Comparison of ENCODE assay signal across 1 worm cellular context in the genomic region with DNA sequence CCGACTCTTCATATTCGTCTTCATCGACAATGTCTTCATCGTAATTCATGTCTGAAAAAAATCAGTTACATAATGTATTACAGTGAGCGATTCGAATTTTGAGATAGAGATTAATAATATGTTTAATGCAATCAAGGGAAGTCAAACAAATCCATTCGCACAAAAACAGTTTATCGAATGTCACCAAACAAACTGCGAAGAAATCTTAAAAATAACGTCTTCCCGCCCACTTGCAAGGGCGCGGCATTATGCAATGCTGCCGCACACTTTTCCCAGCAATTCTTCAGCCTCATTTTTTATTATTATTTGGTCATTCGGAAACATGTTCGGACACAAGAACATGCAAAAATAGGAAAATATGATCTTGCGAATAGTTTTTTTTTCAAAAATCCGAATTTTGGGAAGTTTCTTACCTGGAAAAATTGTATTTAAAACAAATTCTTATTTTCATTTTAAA.
TF ChIP-seq lines count a peak whose summit lies in the region.

A gene (minus strand): TSS at position 51 of the 457 bp plus-strand sequence.

TF ChIP-seq in whole organism, L4 larva, 104 proteins besides CTCF, POLR2A, EP300 and RAD21 (continued from another document):
- TF ChIP-seq nhr-77 (tag; optimal IDR thresholded peaks at IDR 0.05; lab: Kevin White, UChicago) = peak; percentile 82
- TF ChIP-seq hmg-1.1 (GFP tag; IDR thresholded peaks at IDR 0.05; lab: Robert Waterston, UW) = peak; percentile 45; the same call in 1 of the 2 replicates
- TF ChIP-seq nhr-42 (GFP tag; IDR thresholded peaks at IDR 0.05; lab: Robert Waterston, UW) = no peak
- TF ChIP-seq lir-3 (tag; optimal IDR thresholded peaks at IDR 0.05; lab: Kevin White, UChicago) = no peak
- 0 out of 2 replicates have a peak, but pooled peaks have one; percentile 43 for TF ChIP-seq pha-4 (GFP tag; IDR thresholded peaks at IDR 0.05; lab: Robert Waterston, UW)
- TF ChIP-seq pha-4 (tag; optimal IDR thresholded peaks at IDR 0.05; lab: Kevin White, UChicago) = peak; percentile 38
- TF ChIP-seq ztf-11 (tag; optimal IDR thresholded peaks at IDR 0.05; lab: Kevin White, UChicago) = no peak
- TF ChIP-seq F26F4.8 (GFP tag; conservative IDR thresholded peaks at IDR 0.05; lab: Robert Waterston, UW) = no peak
- TF ChIP-seq lin-29 (GFP tag; IDR thresholded peaks at IDR 0.05; lab: Robert Waterston, UW) = no peak
- peak; percentile 87 for TF ChIP-seq aha-1 (tag; lab: Kevin White, UChicago)
- no peak for TF ChIP-seq Y105C5A.15 (GFP tag; IDR thresholded peaks at IDR 0.05; lab: Robert Waterston, UW)
- TF ChIP-seq lin-39 (tag; optimal IDR thresholded peaks at IDR 0.05; lab: Kevin White, UChicago) = no peak
- TF ChIP-seq ama-1 (optimal IDR thresholded peaks at IDR 0.05; lab: Kevin White, UChicago) = peak; percentile 84
- peak; percentile 47 for TF ChIP-seq spr-1 (tag; optimal IDR thresholded peaks at IDR 0.05; lab: Kevin White, UChicago)
- no peak for TF ChIP-seq skn-1 (tag; optimal IDR thresholded peaks at IDR 0.05; lab: Kevin White, UChicago)
- no peak for TF ChIP-seq ztf-7 (tag; optimal IDR thresholded peaks at IDR 0.05; lab: Kevin White, UChicago)
- TF ChIP-seq zip-2 (tag; optimal IDR thresholded peaks at IDR 0.05; lab: Kevin White, UChicago) = no peak
- no peak for TF ChIP-seq egl-43 (GFP tag; IDR thresholded peaks at IDR 0.05; lab: Robert Waterston, UW)
- no peak for TF ChIP-seq ceh-20 (GFP tag; IDR thresholded peaks at IDR 0.05; lab: Robert Waterston, UW)
- 0 out of 2 replicates have a peak, but pooled peaks have one; percentile 15 for TF ChIP-seq daf-19 (GFP tag; conservative IDR thresholded peaks at IDR 0.05; lab: Robert Waterston, UW)
- TF ChIP-seq T20F7.1 (GFP tag; optimal IDR thresholded peaks at IDR 0.05; lab: Kevin White, UChicago) = peak; percentile 63
- no peak for TF ChIP-seq dmd-8 (GFP tag; IDR thresholded peaks at IDR 0.05; lab: Robert Waterston, UW)
- no peak for TF ChIP-seq ZK337.2 (GFP tag; IDR thresholded peaks at IDR 0.05; lab: Robert Waterston, UW)
- no peak for TF ChIP-seq R02D3.7 (tag; optimal IDR thresholded peaks at IDR 0.05; lab: Kevin White, UChicago)
- TF ChIP-seq jun-1 (tag; optimal IDR thresholded peaks at IDR 0.05; lab: Kevin White, UChicago) = no peak
- no peak for TF ChIP-seq cey-2 (tag; optimal IDR thresholded peaks at IDR 0.05; lab: Kevin White, UChicago; ENCODE audit: borderline replicate concordance, insufficient read depth)
- TF ChIP-seq snpc-1.2 (GFP tag; IDR thresholded peaks at IDR 0.05; lab: Robert Waterston, UW) = no peak
- no peak for TF ChIP-seq lim-7 (GFP tag; IDR thresholded peaks at IDR 0.05; lab: Robert Waterston, UW)
- TF ChIP-seq F44E2.7 (GFP tag; IDR thresholded peaks at IDR 0.05; lab: Robert Waterston, UW) = no peak
- TF ChIP-seq fos-1 (tag; optimal IDR thresholded peaks at IDR 0.05; lab: Kevin White, UChicago) = no peak
- no peak for TF ChIP-seq saeg-2 (GFP tag; IDR thresholded peaks at IDR 0.05; lab: Robert Waterston, UW)
- TF ChIP-seq nhr-11 (tag; optimal IDR thresholded peaks at IDR 0.05; lab: Kevin White, UChicago) = peak; percentile 26
